Worm (Caenorhabditis elegans) whole organism, early embryonic: ENCODE data around the gene fli-1.

Source experiments
- B0310.2 ChIP-seq: sonication (generic microtip); optimal IDR thresholded peaks from 2 replicates; lab custom pipeline; 2016; ENCODE audit warnings: mild to moderate bottlenecking, missing genetic modification characterization, missing compliant biosample characterization
- F13C5.2 ChIP-seq: sonication (generic microtip); optimal IDR thresholded peaks from 2 replicates; lab custom pipeline; 2017; ENCODE audit warnings: mild to moderate bottlenecking, missing genetic modification characterization, inconsistent platforms, missing compliant biosample characterization
- aly-1 ChIP-seq: sonication (generic microtip); optimal IDR thresholded peaks from 2 replicates; lab custom pipeline; 2016; ENCODE audit warnings: missing genetic modification characterization, missing compliant biosample characterization
- ama-1 ChIP-seq: fragments of 150-350 bp; optimal IDR thresholded peaks from 2 replicates; lab custom pipeline; 2014
- ceh-13 ChIP-seq: fragments of 200-800 bp; sonication (Bioruptor generic); optimal IDR thresholded peaks from 2 replicates; lab custom pipeline; 2018; ENCODE audit warnings: mild to moderate bottlenecking, missing genetic modification characterization, missing compliant biosample characterization
- ceh-36 ChIP-seq: sonication (generic microtip); optimal IDR thresholded peaks from 2 replicates; lab custom pipeline; 2016; ENCODE audit warnings: missing genetic modification characterization, inconsistent platforms, missing compliant biosample characterization
- ets-7 ChIP-seq: sonication (generic microtip); optimal IDR thresholded peaks from 2 replicates; lab custom pipeline; 2016; ENCODE audit warnings: missing genotype, missing genetic modification characterization, missing compliant biosample characterization
- flt-1 ChIP-seq: fragments of 200-800 bp; sonication (Bioruptor generic); IDR thresholded peaks from 2 replicates; pipeline ENCODE4 v1.3.6; 2022; ENCODE audit warnings: missing genetic modification characterization, missing compliant biosample characterization
- hmbx-1 ChIP-seq: sonication (generic microtip); optimal IDR thresholded peaks from 2 replicates; lab custom pipeline; 2016; ENCODE audit warnings: mild to moderate bottlenecking, missing genetic modification characterization, missing compliant biosample characterization
- hmg-4 ChIP-seq: fragments of 200-800 bp; sonication (Bioruptor generic); optimal IDR thresholded peaks from 2 replicates; lab custom pipeline; 2018; ENCODE audit warnings: mild to moderate bottlenecking, missing genetic modification characterization, missing compliant biosample characterization
- hnd-1 ChIP-seq: sonication (generic microtip); optimal IDR thresholded peaks from 2 replicates; lab custom pipeline; 2016; ENCODE audit warnings: missing genetic modification characterization, missing compliant biosample characterization
- pes-1 ChIP-seq: fragments of 200-800 bp; sonication (Bioruptor generic); IDR thresholded peaks from 2 replicates; pipeline ENCODE4 v1.3.6; 2022; ENCODE audit warnings: missing genetic modification reagents, missing genetic modification characterization, missing compliant biosample characterization
- scrt-1 ChIP-seq: fragments of 200-800 bp; sonication (Bioruptor generic); IDR thresholded peaks from 2 replicates; pipeline ENCODE4 v1.3.6; 2022; ENCODE audit warnings: missing genetic modification characterization, missing compliant biosample characterization
- sea-1 ChIP-seq: fragments of 200-800 bp; sonication (Bioruptor generic); conservative IDR thresholded peaks from 2 replicates; pipeline ENCODE4 v1.3.6; 2022; ENCODE audit warnings: missing genetic modification characterization, missing compliant biosample characterization
- tbx-11 ChIP-seq: fragments of 200-800 bp; sonication (Bioruptor generic); IDR thresholded peaks from 2 replicates; pipeline ENCODE4 v1.3.6; 2022; ENCODE audit warnings: missing genetic modification characterization, missing compliant biosample characterization
- tbx-37 ChIP-seq: fragments of 200-800 bp; sonication (Bioruptor generic); conservative IDR thresholded peaks from 2 replicates; pipeline ENCODE4 v1.3.6; 2022; ENCODE audit warnings: missing genetic modification reagents, missing genetic modification characterization, missing compliant biosample characterization
- tra-4 ChIP-seq: sonication (generic microtip); optimal IDR thresholded peaks from 2 replicates; lab custom pipeline; 2017; ENCODE audit warnings: missing genetic modification characterization, missing compliant biosample characterization

fli-1 gene

ce11 chrIII:8668717-8669116 lies 14.8 kb downstream of the fli-1 start:
- TF ChIP-seq hnd-1 (tag; lab: Kevin White, UChicago) (no peak), tbx-11 (GFP tag; lab: Robert Waterston, UW) (no peak), hmbx-1 (tag; lab: Kevin White, UChicago) (no peak), ceh-36 (tag; lab: Kevin White, UChicago) (no peak), flt-1 (GFP tag; lab: Robert Waterston, UW) (no peak), sea-1 (GFP tag; lab: Robert Waterston, UW) (no peak), B0310.2 (tag; lab: Kevin White, UChicago) (no peak), pes-1 (no peak), aly-1 (no peak), F13C5.2 (tag; lab: Kevin White, UChicago) (no peak), tbx-37 (no peak), tra-4 (tag; lab: Kevin White, UChicago) (no peak), ama-1 (lab: Kevin White, UChicago) (no peak), ets-7 (no peak)

ce11 chrIII:8667382-8667781 lies 16.2 kb downstream of the fli-1 start, which contains the start of gene dpy-19:
TSS of gene dpy-19 (minus strand) at chrIII:8667482.
- TF ChIP-seq ceh-13 (GFP tag; lab: Kevin White, UChicago) (no peak), tbx-37 (no peak), B0310.2 (tag; lab: Kevin White, UChicago) (no peak), tra-4 (tag; lab: Kevin White, UChicago) (no peak), scrt-1 (GFP tag; lab: Robert Waterston, UW) (no peak)

- TF ChIP-seq B0310.2 (tag; lab: Kevin White, UChicago) = no peak
- no peak for TF ChIP-seq hnd-1 (tag; lab: Kevin White, UChicago)
- no peak for TF ChIP-seq tbx-11 (GFP tag; lab: Robert Waterston, UW)
- TF ChIP-seq hmg-4 = no peak
- TF ChIP-seq tra-4 (tag; lab: Kevin White, UChicago) = no peak
- TF ChIP-seq sea-1 (GFP tag; lab: Robert Waterston, UW) = no peak
- TF ChIP-seq tbx-37 = no peak
- TF ChIP-seq ceh-36 (tag; lab: Kevin White, UChicago) = no peak
- TF ChIP-seq ceh-13 (GFP tag; lab: Kevin White, UChicago) = no peak
- no peak for TF ChIP-seq F13C5.2 (tag; lab: Kevin White, UChicago)
- no peak for TF ChIP-seq aly-1
- TF ChIP-seq flt-1 (GFP tag; lab: Robert Waterston, UW) = no peak
Measured at ce11 chrIII:8664897-8665388, 18.6 kb downstream of the fli-1 start, which contains the start of gene F22B7.1. TSS of gene F22B7.1 (plus strand) at chrIII:8665338.

ce11 chrIII:8663143-8663542 lies 20.4 kb downstream of the fli-1 start:
- TF ChIP-seq hmbx-1 (tag; lab: Kevin White, UChicago) (no peak), sea-1 (GFP tag; lab: Robert Waterston, UW) (no peak), aly-1 (no peak), tra-4 (tag; lab: Kevin White, UChicago) (no peak), flt-1 (GFP tag; lab: Robert Waterston, UW) (no peak), tbx-37 (no peak), hmg-4 (no peak), ets-7 (no peak), pes-1 (no peak), ceh-13 (GFP tag; lab: Kevin White, UChicago) (no peak), scrt-1 (GFP tag; lab: Robert Waterston, UW) (no peak), tbx-11 (GFP tag; lab: Robert Waterston, UW) (no peak), F13C5.2 (tag; lab: Kevin White, UChicago) (no peak)

- TF ChIP-seq ceh-36 (tag; lab: Kevin White, UChicago) = no peak
- TF ChIP-seq tbx-37 = no peak
Measured at ce11 chrIII:8658367-8658761, 25.2 kb downstream of the fli-1 start.

- no peak for TF ChIP-seq aly-1
- no peak for TF ChIP-seq hmg-4
- no peak for TF ChIP-seq tbx-37
- TF ChIP-seq scrt-1 (GFP tag; lab: Robert Waterston, UW) = no peak
- no peak for TF ChIP-seq hnd-1 (tag; lab: Kevin White, UChicago)
- TF ChIP-seq tbx-11 (GFP tag; lab: Robert Waterston, UW) = no peak
- TF ChIP-seq sea-1 (GFP tag; lab: Robert Waterston, UW) = no peak
- no peak for TF ChIP-seq tra-4 (tag; lab: Kevin White, UChicago)
- TF ChIP-seq hmbx-1 (tag; lab: Kevin White, UChicago) = no peak
- no peak for TF ChIP-seq ama-1 (lab: Kevin White, UChicago)
Measured at ce11 chrIII:8657676-8658366, 25.7 kb downstream of the fli-1 start.

- TF ChIP-seq ets-7 = no peak
- TF ChIP-seq B0310.2 (tag; lab: Kevin White, UChicago) = no peak
- TF ChIP-seq tbx-11 (GFP tag; lab: Robert Waterston, UW) = no peak
- TF ChIP-seq tbx-37 = no peak
- TF ChIP-seq sea-1 (GFP tag; lab: Robert Waterston, UW) = no peak
- no peak for TF ChIP-seq pes-1
- no peak for TF ChIP-seq hmg-4
- TF ChIP-seq scrt-1 (GFP tag; lab: Robert Waterston, UW) = no peak
- no peak for TF ChIP-seq ceh-36 (tag; lab: Kevin White, UChicago)
- no peak for TF ChIP-seq ama-1 (lab: Kevin White, UChicago)
- no peak for TF ChIP-seq hmbx-1 (tag; lab: Kevin White, UChicago)
- no peak for TF ChIP-seq ceh-13 (GFP tag; lab: Kevin White, UChicago)
- no peak for TF ChIP-seq aly-1
- no peak for TF ChIP-seq flt-1 (GFP tag; lab: Robert Waterston, UW)
Measured at ce11 chrIII:8656957-8657356, 26.6 kb downstream of the fli-1 start.
